Worm (Caenorhabditis elegans): ENCODE data around the gene srx-39.

Gene srx-39

DNA sequence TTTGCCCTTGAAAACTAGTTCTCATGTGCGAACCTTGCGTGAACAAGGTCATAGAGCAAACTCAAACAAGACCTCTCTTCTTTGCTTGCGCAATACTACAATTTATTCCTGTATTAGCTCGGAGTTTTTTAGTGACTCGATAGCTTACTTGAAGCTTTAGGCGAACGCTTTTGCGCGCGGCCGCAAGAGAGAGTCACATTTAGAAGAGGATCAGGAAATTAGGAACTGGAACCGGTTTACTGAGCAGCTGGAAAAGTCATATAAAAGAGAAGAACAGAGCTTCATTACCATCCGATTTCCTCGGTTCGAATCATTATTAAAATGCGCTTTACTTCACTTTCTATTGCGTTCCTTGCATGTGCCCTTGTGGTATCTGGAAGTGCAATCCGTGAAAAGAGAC lies 742 bp upstream of the srx-39 start, which contains the start of gene abu-15:
Gene abu-15, plus strand, starts transcription at position 301 of the 400 bp plus-strand sequence.
- no peak for TF ChIP-seq ceh-14 (tag; optimal IDR thresholded peaks at IDR 0.05)
- no peak for TF ChIP-seq odd-2 (tag; optimal IDR thresholded peaks at IDR 0.05)
- no peak for TF ChIP-seq rnt-1 (tag; optimal IDR thresholded peaks at IDR 0.05)
- TF ChIP-seq nfya-1 (tag; optimal IDR thresholded peaks at IDR 0.05) = no peak
- TF ChIP-seq C08G9.2 (tag; optimal IDR thresholded peaks at IDR 0.05) = no peak
- no peak for TF ChIP-seq pag-3 (tag; optimal IDR thresholded peaks at IDR 0.05; ENCODE audit: borderline replicate concordance)
- TF ChIP-seq F13H6.1 (tag; optimal IDR thresholded peaks at IDR 0.05) = no peak
- no peak for TF ChIP-seq ztf-16 (tag; optimal IDR thresholded peaks at IDR 0.05)

DNA sequence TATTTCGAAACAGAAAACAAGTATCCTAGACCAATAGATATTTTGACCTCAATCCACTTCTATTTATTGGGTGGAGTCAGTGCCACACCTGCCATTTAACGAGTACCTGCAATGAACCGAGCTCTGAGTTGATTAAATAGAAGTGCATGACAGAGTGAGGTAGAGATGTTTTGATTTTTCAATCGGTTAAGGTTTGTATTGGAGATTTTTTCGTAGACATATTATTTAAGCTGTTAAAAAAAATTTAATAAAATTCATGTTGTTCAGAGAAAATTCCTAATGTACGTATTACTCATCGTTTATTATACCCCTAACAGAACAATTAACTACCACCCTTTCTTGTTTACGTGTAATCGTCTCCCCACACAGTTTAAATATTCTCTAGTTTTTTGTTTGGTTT lies 2.0 kb downstream of the srx-39 start, which contains the start of gene srx-38:
Gene srx-38, minus strand, starts transcription at position 101 of the 400 bp plus-strand sequence.
- TF ChIP-seq eyg-1 (tag; optimal IDR thresholded peaks at IDR 0.05) (no peak), pros-1 (tag; optimal IDR thresholded peaks at IDR 0.05) (no peak), ceh-48 (tag; optimal IDR thresholded peaks at IDR 0.05) (no peak), ceh-30 (tag; optimal IDR thresholded peaks at IDR 0.05) (no peak), ceh-31 (tag; optimal IDR thresholded peaks at IDR 0.05) (no peak), hlh-30 (tag; optimal IDR thresholded peaks at IDR 0.05; ENCODE audit: insufficient read depth) (no peak)

DNA sequence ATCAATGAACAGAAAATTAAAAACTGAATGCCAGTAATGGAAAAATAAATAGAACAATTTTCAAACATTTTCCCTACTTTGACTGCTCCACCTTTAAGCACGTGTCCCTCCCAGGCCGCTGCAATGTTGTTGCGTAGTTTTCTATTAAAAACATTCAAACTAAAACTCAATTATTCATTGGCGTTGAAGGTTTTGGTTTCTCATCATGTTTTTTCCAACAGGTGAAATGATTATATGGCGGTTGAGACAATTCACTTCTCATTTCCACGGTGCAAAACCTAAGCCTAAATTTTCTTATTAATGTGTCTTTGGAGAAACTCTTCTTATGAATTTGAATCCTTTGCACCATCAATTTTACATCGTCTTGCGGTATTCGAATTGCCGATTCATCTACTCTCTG lies 6.7 kb downstream of the srx-39 start, which contains the start of gene srh-130:
Gene srh-130, plus strand, starts transcription at position 301 of the 400 bp plus-strand sequence.
- no peak for TF ChIP-seq odd-2 (tag; optimal IDR thresholded peaks at IDR 0.05)
- TF ChIP-seq unc-86 (tag; optimal IDR thresholded peaks at IDR 0.05) = no peak
- TF ChIP-seq dve-1 (tag; optimal IDR thresholded peaks at IDR 0.05) = no peak
- TF ChIP-seq npax-4 (tag; optimal IDR thresholded peaks at IDR 0.05) = no peak
- TF ChIP-seq ceh-24 (tag; optimal IDR thresholded peaks at IDR 0.05) = no peak
- TF ChIP-seq elt-4 (tag; optimal IDR thresholded peaks at IDR 0.05) = no peak
- TF ChIP-seq fkh-10 (GFP tag; optimal IDR thresholded peaks at IDR 0.05) = no peak
- no peak for TF ChIP-seq ceh-6 (GFP tag; optimal IDR thresholded peaks at IDR 0.05)

DNA sequence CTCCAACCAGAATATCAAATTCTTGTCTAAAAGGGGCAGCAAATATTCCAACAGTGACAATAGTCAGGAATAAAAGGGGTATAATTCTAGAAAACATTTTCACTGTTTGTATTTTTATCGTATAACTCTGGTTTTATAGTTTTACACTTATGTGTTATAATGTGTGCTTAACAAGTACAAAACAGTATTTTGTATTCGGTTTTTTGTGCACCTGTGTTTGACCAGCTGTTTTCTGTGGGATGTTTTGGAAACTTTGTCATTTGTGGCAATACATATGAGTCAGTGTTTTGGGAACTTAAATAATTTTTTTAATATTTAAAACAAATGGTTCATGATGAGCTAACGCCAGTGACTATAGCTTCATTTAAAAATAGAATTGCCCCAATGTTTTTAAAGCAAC lies 11.2 kb downstream of the srx-39 start, which contains the start of gene F14F9.6:
Gene F14F9.6, minus strand, starts transcription at position 101 of the 400 bp plus-strand sequence.
- TF ChIP-seq ztf-16 (tag; optimal IDR thresholded peaks at IDR 0.05) (no peak), ceh-14 (tag; optimal IDR thresholded peaks at IDR 0.05) (no peak), pag-3 (tag; optimal IDR thresholded peaks at IDR 0.05; ENCODE audit: borderline replicate concordance) (no peak), mec-3 (tag; optimal IDR thresholded peaks at IDR 0.05; ENCODE audit: borderline replicate concordance) (no peak), elt-4 (tag; optimal IDR thresholded peaks at IDR 0.05) (no peak), rnt-1 (tag; optimal IDR thresholded peaks at IDR 0.05) (no peak), sox-4 (tag; optimal IDR thresholded peaks at IDR 0.05) (no peak), unc-86 (tag; optimal IDR thresholded peaks at IDR 0.05) (no peak), pqm-1 (tag; optimal IDR thresholded peaks at IDR 0.05) (no peak), tbx-7 (tag; optimal IDR thresholded peaks at IDR 0.05) (no peak), ceh-48 (tag; optimal IDR thresholded peaks at IDR 0.05) (no peak), zip-5 (tag; optimal IDR thresholded peaks at IDR 0.05) (no peak)

DNA sequence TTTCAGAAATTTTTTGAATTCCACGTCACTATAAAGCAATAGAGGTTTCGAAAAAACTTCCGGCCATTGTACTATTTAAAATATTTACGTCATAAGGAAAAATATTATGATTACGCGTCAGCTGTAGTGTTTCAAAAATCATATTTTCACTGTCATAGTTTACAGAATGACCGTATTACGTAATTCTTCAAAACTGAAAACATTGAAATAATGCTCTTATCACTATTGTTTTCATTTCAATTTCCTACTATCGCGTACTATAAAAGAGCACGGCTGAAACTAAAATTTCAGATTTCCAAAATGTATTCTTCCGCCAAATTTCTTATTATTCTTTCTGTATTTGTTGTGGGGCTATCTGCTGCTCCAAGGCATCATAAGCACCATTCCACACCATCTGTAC lies 13.0 kb downstream of the srx-39 start, which contains the start of gene F14F9.2:
Gene F14F9.2, plus strand, starts transcription at position 301 of the 400 bp plus-strand sequence.
- TF ChIP-seq ceh-45 (GFP tag; IDR thresholded peaks at IDR 0.05) (no peak), ref-2 (tag; optimal IDR thresholded peaks at IDR 0.05) (no peak), fkh-10 (GFP tag; optimal IDR thresholded peaks at IDR 0.05) (no peak), pag-3 (tag; optimal IDR thresholded peaks at IDR 0.05; ENCODE audit: borderline replicate concordance) (no peak), gmeb-2 (tag; optimal IDR thresholded peaks at IDR 0.05) (no peak), ceh-24 (tag; optimal IDR thresholded peaks at IDR 0.05) (no peak), tbx-2 (tag; optimal IDR thresholded peaks at IDR 0.05) (no peak), pha-2 (tag; optimal IDR thresholded peaks at IDR 0.05) (no peak), ceh-18 (tag; optimal IDR thresholded peaks at IDR 0.05) (no peak), C08G9.2 (tag; optimal IDR thresholded peaks at IDR 0.05) (no peak), ceh-22 (tag; optimal IDR thresholded peaks at IDR 0.05) (no peak), che-1 (tag; optimal IDR thresholded peaks at IDR 0.05) (no peak), pros-1 (tag; optimal IDR thresholded peaks at IDR 0.05) (no peak), tbx-7 (tag; optimal IDR thresholded peaks at IDR 0.05) (no peak), syd-9 (tag; optimal IDR thresholded peaks at IDR 0.05) (no peak), pqm-1 (tag; optimal IDR thresholded peaks at IDR 0.05) (no peak), nhr-11 (tag; optimal IDR thresholded peaks at IDR 0.05) (no peak), ceh-19 (GFP tag; optimal IDR thresholded peaks at IDR 0.05) (no peak), Y22D7AL.16 (tag; optimal IDR thresholded peaks at IDR 0.05) (no peak)
